Worm (Caenorhabditis elegans): Measurements from ENCODE around the gene cyb-1.

cyb-1 gene

DNA sequence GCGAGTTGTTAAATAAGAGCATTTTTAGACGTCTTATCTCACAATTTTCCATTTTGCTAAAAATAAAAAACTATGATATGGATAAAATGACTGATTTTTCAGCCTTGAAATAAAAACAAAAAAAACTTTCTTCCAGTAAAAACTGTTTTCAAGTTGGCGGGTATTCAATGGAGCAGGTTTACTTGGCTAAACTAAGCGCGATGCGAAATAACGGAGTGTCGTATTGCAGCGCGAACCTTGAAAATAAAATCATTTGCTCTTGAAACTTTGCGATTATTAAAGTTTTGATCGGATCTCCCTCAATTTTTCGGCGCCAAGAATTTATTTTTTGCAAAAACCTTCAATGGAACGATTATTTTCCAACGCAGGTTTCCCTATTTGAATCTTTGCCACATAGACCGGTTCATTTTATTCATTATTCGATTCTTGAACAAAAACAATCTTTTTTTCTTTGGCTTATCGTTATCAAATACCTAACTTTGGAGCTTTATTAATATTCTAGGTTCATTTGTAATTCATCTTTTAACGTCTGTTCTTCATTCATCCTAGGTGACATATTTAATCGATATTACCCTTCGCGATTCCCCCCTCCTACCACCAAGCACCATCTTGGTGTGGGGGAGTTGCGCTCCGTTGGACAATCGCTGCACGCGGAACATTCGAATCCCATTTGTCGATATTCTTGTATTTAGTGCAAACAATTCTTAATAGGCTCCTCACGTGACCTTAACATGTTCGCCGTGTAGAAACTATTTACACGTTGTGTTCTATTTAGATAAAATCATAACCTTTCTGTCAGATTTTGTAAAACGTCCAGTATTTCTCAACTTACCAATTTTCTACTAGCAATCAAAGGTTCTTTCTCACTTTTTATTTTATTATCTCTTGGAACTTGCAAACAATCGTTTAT, at the start of gene cyb-1, which contains the start of gene orc-5 (continued):
- no peak for TF ChIP-seq ceh-44 (GFP tag; IDR thresholded peaks at IDR 0.05)
- no peak for TF ChIP-seq egl-43 (GFP tag; IDR thresholded peaks at IDR 0.05)
- TF ChIP-seq nhr-42 (GFP tag; IDR thresholded peaks at IDR 0.05), result no peak
- no peak for TF ChIP-seq ZK337.2 (GFP tag; IDR thresholded peaks at IDR 0.05)
- no peak for TF ChIP-seq nhr-76 (tag; optimal IDR thresholded peaks at IDR 0.05)
- TF ChIP-seq unc-62 (GFP tag; optimal IDR thresholded peaks at IDR 0.05 in 1 of 2), result peak in 1 of 2 experiments; percentile 92
- no peak for TF ChIP-seq unc-62 (tag; optimal IDR thresholded peaks at IDR 0.05)
- TF ChIP-seq zag-1 (tag; optimal IDR thresholded peaks at IDR 0.05), result no peak
- peak; percentile 22; the same call in 1 of the 2 replicates for TF ChIP-seq dmd-6 (GFP tag; IDR thresholded peaks at IDR 0.05)
- TF ChIP-seq php-3 (GFP tag; IDR thresholded peaks at IDR 0.05), result no peak
- TF ChIP-seq F37D6.2 (tag; optimal IDR thresholded peaks at IDR 0.05), result no peak
- TF ChIP-seq ceh-32 (tag; optimal IDR thresholded peaks at IDR 0.05; ENCODE audit: poor library complexity), result no peak
- no peak for TF ChIP-seq attf-4 (tag; optimal IDR thresholded peaks at IDR 0.05)
- no peak for TF ChIP-seq lir-3 (tag; optimal IDR thresholded peaks at IDR 0.05)
- no peak for TF ChIP-seq lin-39 (tag; optimal IDR thresholded peaks at IDR 0.05)
- no peak for TF ChIP-seq arid-1 (GFP tag; conservative IDR thresholded peaks at IDR 0.05)
- no peak for TF ChIP-seq R02D3.7 (tag; optimal IDR thresholded peaks at IDR 0.05)
- no peak for TF ChIP-seq ceh-62 (tag; optimal IDR thresholded peaks at IDR 0.05)
- TF ChIP-seq zip-11 (GFP tag; IDR thresholded peaks at IDR 0.05), result no peak
- TF ChIP-seq dmd-8 (GFP tag; IDR thresholded peaks at IDR 0.05), result no peak
- TF ChIP-seq zip-2 (tag; optimal IDR thresholded peaks at IDR 0.05), result no peak
- TF ChIP-seq snpc-4 (tag; optimal IDR thresholded peaks at IDR 0.05), result no peak
- no peak for TF ChIP-seq zfp-3 (GFP tag; conservative IDR thresholded peaks at IDR 0.05)
- no peak for TF ChIP-seq sdz-12 (GFP tag; optimal IDR thresholded peaks at IDR 0.05)
- TF ChIP-seq F26F4.8 (GFP tag; conservative IDR thresholded peaks at IDR 0.05), result no peak
- peak; percentile 96 for TF ChIP-seq dpl-1 (GFP tag; optimal IDR thresholded peaks at IDR 0.05)
- no peak for TF ChIP-seq mep-1 (tag; optimal IDR thresholded peaks at IDR 0.05)
- TF ChIP-seq lin-13 (GFP tag; optimal IDR thresholded peaks at IDR 0.05), result peak; percentile 21
- TF ChIP-seq rbr-2 (tag; optimal IDR thresholded peaks at IDR 0.05), result no peak
- TF ChIP-seq aly-2 (tag; optimal IDR thresholded peaks at IDR 0.05), result no peak
- TF ChIP-seq ztf-11 (tag; optimal IDR thresholded peaks at IDR 0.05), result no peak
- no peak for TF ChIP-seq unc-39 (tag; optimal IDR thresholded peaks at IDR 0.05)
- TF ChIP-seq daf-16 (GFP tag; optimal IDR thresholded peaks at IDR 0.05), result no peak
- TF ChIP-seq daf-16 (tag; optimal IDR thresholded peaks at IDR 0.05), result peak; percentile 44
- no peak for TF ChIP-seq skn-1 (tag; optimal IDR thresholded peaks at IDR 0.05)
- no peak for TF ChIP-seq ceh-20 (GFP tag; IDR thresholded peaks at IDR 0.05)
- no peak for TF ChIP-seq daf-19 (GFP tag; conservative IDR thresholded peaks at IDR 0.05)
- TF ChIP-seq F10B5.3 (tag; optimal IDR thresholded peaks at IDR 0.05), result no peak
- peak; percentile 0 for TF ChIP-seq unc-130 (GFP tag; optimal IDR thresholded peaks at IDR 0.05)
- TF ChIP-seq pha-4 (GFP tag; IDR thresholded peaks at IDR 0.05), result no peak
- no peak for TF ChIP-seq pha-4 (tag; optimal IDR thresholded peaks at IDR 0.05)
- TF ChIP-seq mes-2 (tag; optimal IDR thresholded peaks at IDR 0.05; ENCODE audit: poor library complexity, severe bottlenecking), result peak; percentile 87
- TF ChIP-seq tra-1 (GFP tag; IDR thresholded peaks at IDR 0.05), result no peak
- no peak for TF ChIP-seq spr-3 (GFP tag; optimal IDR thresholded peaks at IDR 0.05)
- TF ChIP-seq ceh-82 (tag; optimal IDR thresholded peaks at IDR 0.05), result no peak
- no peak for TF ChIP-seq ama-1 (optimal IDR thresholded peaks at IDR 0.05)
- TF ChIP-seq mxl-3 (GFP tag; optimal IDR thresholded peaks at IDR 0.05), result no peak
- peak; percentile 99 for TF ChIP-seq T20F7.1 (GFP tag; optimal IDR thresholded peaks at IDR 0.05)
- TF ChIP-seq hlh-30 (tag; optimal IDR thresholded peaks at IDR 0.05; ENCODE audit: insufficient read depth), result peak; percentile 72
- TF ChIP-seq ces-1 (GFP tag; optimal IDR thresholded peaks at IDR 0.05), result no peak
- TF ChIP-seq ctbp-1 (GFP tag; IDR thresholded peaks at IDR 0.05), result no peak
- TF ChIP-seq set-16 (GFP tag; IDR thresholded peaks at IDR 0.05), result no peak

Data from whole organism, L4 larva.